Worm (Caenorhabditis elegans) whole organism, L1 larva: ENCODE measurements around the gene C43G2.3.

Experiments
- ceh-82 ChIP-seq, 3 experiments: fragments of 150-350 bp in 1 of 3; sonication (generic microtip) in 2 of 3; optimal IDR thresholded peaks; 2 replicates each; lab custom pipeline; 2014 to 2017; ENCODE audit warnings: missing biosample characterization in 3 of 3, missing genetic modification characterization in 3 of 3
- fos-1 ChIP-seq: fragments of 150-350 bp; optimal IDR thresholded peaks from 2 replicates; lab custom pipeline; 2014; ENCODE audit warnings: missing biosample characterization, missing genetic modification characterization
- lin-39 ChIP-seq: fragments of 150-350 bp; optimal IDR thresholded peaks from 2 replicates; lab custom pipeline; 2014; ENCODE audit warnings: missing biosample characterization, missing genetic modification reagents, missing genetic modification characterization
- nhr-11 ChIP-seq: fragments of 150-350 bp; optimal IDR thresholded peaks from 2 replicates; lab custom pipeline; 2014; ENCODE audit warnings: missing biosample characterization, missing genetic modification characterization
- nhr-76 ChIP-seq: sonication (generic microtip); optimal IDR thresholded peaks from 2 replicates; lab custom pipeline; 2017; ENCODE audit warnings: missing biosample characterization, missing genetic modification characterization
- pag-3 ChIP-seq: sonication (generic microtip); optimal IDR thresholded peaks from 2 replicates; lab custom pipeline; 2017; ENCODE audit warnings: missing genetic modification characterization, mild to moderate bottlenecking, missing compliant biosample characterization, antibody characterized with exemption, borderline replicate concordance; ENCODE audit not compliant: insufficient read depth
- snpc-4 ChIP-seq: fragments of 150-350 bp; optimal IDR thresholded peaks from 2 replicates; lab custom pipeline; 2014; ENCODE audit warnings: missing biosample characterization, missing genetic modification characterization
- ztf-4 ChIP-seq: fragments of 150-350 bp; optimal IDR thresholded peaks from 2 replicates; lab custom pipeline; 2014; ENCODE audit warnings: missing biosample characterization, missing genetic modification characterization

ce11 chrIV:6606587-6606986 lies 28.6 kb downstream of the C43G2.3 start:
- TF ChIP-seq ceh-82 (tag; optimal IDR thresholded peaks at IDR 0.05; lab: Kevin White, UChicago): no peak
- no peak for TF ChIP-seq nhr-11 (tag; lab: Kevin White, UChicago)
- no peak for TF ChIP-seq lin-39 (tag; lab: Kevin White, UChicago)
- TF ChIP-seq fos-1 (tag; lab: Kevin White, UChicago): no peak
- no peak for TF ChIP-seq ztf-4
- TF ChIP-seq nhr-76 (tag; lab: Kevin White, UChicago): no peak
- no peak for TF ChIP-seq pag-3 (tag; lab: Kevin White, UChicago)
- no peak for TF ChIP-seq snpc-4
